Fruit fly (Drosophila melanogaster) whole organism, embryonic: ENCODE data around the gene Cyt-c1L.

ENCODE experiments used
- CG11398 ChIP-seq: fragments of 200-800 bp; sonication (Bioruptor generic); optimal IDR thresholded peaks from 2 replicates; lab custom pipeline; 2016; ENCODE audit warnings: missing biosample characterization, missing genetic modification characterization
- CG12155 ChIP-seq: fragments of 200-800 bp; sonication (Bioruptor generic); optimal IDR thresholded peaks from 3 replicates; lab custom pipeline; 2016; ENCODE audit warnings: missing biosample characterization, missing genetic modification characterization
- CG12391 ChIP-seq: fragments of 200-800 bp; sonication (Bioruptor generic); optimal IDR thresholded peaks from 3 replicates; lab custom pipeline; 2018; ENCODE audit warnings: missing biosample characterization, mild to moderate bottlenecking, missing genetic modification characterization, moderate library complexity
- CG12744 ChIP-seq: fragments of 200-800 bp; sonication (Bioruptor generic); optimal IDR thresholded peaks from 2 replicates; lab custom pipeline; 2016; ENCODE audit warnings: missing biosample characterization, missing genetic modification characterization
- CG13424 ChIP-seq: fragments of 200-800 bp; sonication (Bioruptor generic); optimal IDR thresholded peaks from 2 replicates; lab custom pipeline; 2019; ENCODE audit warnings: missing biosample characterization, mild to moderate bottlenecking, missing genetic modification characterization, moderate library complexity
- CG14710 ChIP-seq: fragments of 200-800 bp; sonication (Bioruptor generic); optimal IDR thresholded peaks from 3 replicates; lab custom pipeline; 2019; ENCODE audit warnings: missing biosample characterization, mild to moderate bottlenecking, missing genetic modification characterization, moderate library complexity
- CG14860 ChIP-seq: fragments of 200-800 bp; sonication (Bioruptor generic); IDR thresholded peaks from 3 replicates; pipeline ENCODE4 v1.3.6; 2022; ENCODE audit warnings: missing biosample characterization, missing genetic modification characterization; ENCODE audit not compliant: partially characterized antibody
- CG1647 ChIP-seq: fragments of 200-800 bp; sonication (Bioruptor generic); optimal IDR thresholded peaks from 3 replicates; lab custom pipeline; 2016; ENCODE audit warnings: missing biosample characterization, missing genetic modification characterization
- CG17186 ChIP-seq: fragments of 200-800 bp; sonication (Bioruptor generic); optimal IDR thresholded peaks from 3 replicates; lab custom pipeline; 2017; ENCODE audit warnings: missing biosample characterization, missing genetic modification reagents, missing genetic modification characterization
- CG2712 ChIP-seq: fragments of 200-800 bp; optimal IDR thresholded peaks from 3 replicates; lab custom pipeline; 2019; ENCODE audit warnings: missing biosample characterization, mild to moderate bottlenecking, missing genetic modification characterization, moderate library complexity
- CG31224 ChIP-seq: fragments of 200-800 bp; sonication (Bioruptor generic); IDR thresholded peaks from 2 replicates; pipeline ENCODE4 v1.3.6; 2022; ENCODE audit warnings: missing biosample characterization, missing genetic modification characterization
- CG31388 ChIP-seq: fragments of 200-800 bp; sonication (Bioruptor generic); optimal IDR thresholded peaks from 2 replicates; lab custom pipeline; 2016; ENCODE audit warnings: missing biosample characterization, missing genetic modification characterization
- CG4328 ChIP-seq: fragments of 200-800 bp; sonication (Bioruptor generic); optimal IDR thresholded peaks from 3 replicates; lab custom pipeline; 2017; ENCODE audit warnings: missing biosample characterization, missing genetic modification reagents, missing genetic modification characterization
- CG6175 ChIP-seq: fragments of 200-800 bp; sonication (Bioruptor generic); IDR thresholded peaks from 3 replicates; pipeline ENCODE4 v1.3.6; 2022; ENCODE audit warnings: missing biosample characterization, missing genetic modification characterization
- CG6854 ChIP-seq: fragments of 200-800 bp; sonication (Bioruptor generic); optimal IDR thresholded peaks from 3 replicates; lab custom pipeline; 2017; ENCODE audit warnings: missing biosample characterization, mild to moderate bottlenecking, missing genetic modification characterization
- CG7839 ChIP-seq: fragments of 200-800 bp; sonication (Bioruptor generic); optimal IDR thresholded peaks from 3 replicates; lab custom pipeline; 2018; ENCODE audit warnings: missing biosample characterization, mild to moderate bottlenecking, missing genetic modification characterization, moderate library complexity
- CG9215 ChIP-seq: fragments of 200-800 bp; sonication (Bioruptor generic); IDR thresholded peaks from 2 replicates; pipeline ENCODE4 v1.3.6; 2022; ENCODE audit warnings: missing biosample characterization, missing genetic modification characterization
- CG9437 ChIP-seq: fragments of 200-800 bp; sonication (Bioruptor generic); optimal IDR thresholded peaks from 2 replicates; lab custom pipeline; 2018; ENCODE audit warnings: missing biosample characterization, mild to moderate bottlenecking, missing genetic modification characterization
- CG9932 ChIP-seq: fragments of 200-800 bp; sonication (Bioruptor generic); IDR thresholded peaks from 2 replicates; pipeline ENCODE4 v1.3.6; 2022; ENCODE audit warnings: missing biosample characterization, missing genetic modification characterization
- D ChIP-seq, 2 experiments: fragments of 200-800 bp in 1 of 2; fragments of >200 bp in 1 of 2; sonication (Bioruptor generic) in 1 of 2; optimal IDR thresholded peaks; 2 replicates in 1 of 2; 3 replicates in 1 of 2; lab custom pipeline; 2017; ENCODE audit warnings: mild to moderate bottlenecking in 1 of 2, missing biosample characterization in 1 of 2, missing genetic modification characterization in 1 of 2, missing genetic modification reagents in 1 of 2
- Doc3 ChIP-seq: fragments of 200-800 bp; sonication (Bioruptor generic); IDR thresholded peaks from 3 replicates; pipeline ENCODE4 v1.3.6; 2022; ENCODE audit warnings: missing biosample characterization, missing genetic modification characterization; ENCODE audit not compliant: partially characterized antibody
- Dref ChIP-seq: fragments of 200-800 bp; sonication (Bioruptor generic); IDR thresholded peaks from 2 replicates; pipeline ENCODE4 v1.3.6; 2022; ENCODE audit warnings: missing biosample characterization, missing genetic modification characterization
- E2f2 ChIP-seq: fragments of 200-800 bp; sonication (Bioruptor generic); IDR thresholded peaks from 2 replicates; pipeline ENCODE4 v1.3.6; 2022; ENCODE audit warnings: missing biosample characterization, missing genetic modification characterization
- Hsf ChIP-seq: fragments of 200-800 bp; sonication (Bioruptor generic); optimal IDR thresholded peaks from 3 replicates; lab custom pipeline; 2016; ENCODE audit warnings: missing biosample characterization, missing genetic modification characterization
- Lpt ChIP-seq: fragments of >200 bp; optimal IDR thresholded peaks from 2 replicates; lab custom pipeline; 2018; ENCODE audit warnings: missing biosample characterization, missing genetic modification characterization
- Max ChIP-seq: fragments of 200-800 bp; sonication (Bioruptor generic); optimal IDR thresholded peaks from 2 replicates; lab custom pipeline; 2016; ENCODE audit warnings: missing biosample characterization, mild to moderate bottlenecking, missing genetic modification characterization
- NK7.1 ChIP-seq: fragments of 200-800 bp; sonication (Bioruptor generic); optimal IDR thresholded peaks from 3 replicates; lab custom pipeline; 2016; ENCODE audit warnings: missing biosample characterization, missing genetic modification characterization
- Nf-YB ChIP-seq: fragments of 200-800 bp; sonication (Bioruptor generic); optimal IDR thresholded peaks from 3 replicates; lab custom pipeline; 2019; ENCODE audit warnings: missing biosample characterization, mild to moderate bottlenecking, missing genetic modification characterization, moderate library complexity
- Sin3A ChIP-seq: fragments of >200 bp; optimal IDR thresholded peaks from 2 replicates; lab custom pipeline; 2018
- croc ChIP-seq: fragments of 200-800 bp; sonication (Bioruptor generic); conservative IDR thresholded peaks from 3 replicates; pipeline ENCODE4 v1.3.6; 2022; ENCODE audit warnings: missing biosample characterization, missing genetic modification characterization
- cwo ChIP-seq: fragments of 200-800 bp; sonication (Bioruptor generic); optimal IDR thresholded peaks from 3 replicates; lab custom pipeline; 2017; ENCODE audit warnings: missing biosample characterization, missing genetic modification characterization, mild to moderate bottlenecking, moderate library complexity, missing genetic modification reagents
- da ChIP-seq: fragments of 200-800 bp; sonication (Bioruptor generic); optimal IDR thresholded peaks from 2 replicates; lab custom pipeline; 2016; ENCODE audit warnings: missing biosample characterization, missing genetic modification characterization
- fu2 ChIP-seq: fragments of 200-800 bp; sonication (Bioruptor generic); optimal IDR thresholded peaks from 2 replicates; lab custom pipeline; 2016; ENCODE audit warnings: missing biosample characterization, missing genetic modification characterization
- gfzf ChIP-seq: fragments of 200-800 bp; sonication (Bioruptor generic); optimal IDR thresholded peaks from 2 replicates; lab custom pipeline; 2016; ENCODE audit warnings: missing biosample characterization, mild to moderate bottlenecking, missing genetic modification characterization, moderate library complexity
- grau ChIP-seq: fragments of 200-800 bp; optimal IDR thresholded peaks from 3 replicates; lab custom pipeline; 2019; ENCODE audit warnings: missing biosample characterization, mild to moderate bottlenecking, missing genetic modification characterization, moderate library complexity
- her ChIP-seq: fragments of 200-800 bp; sonication (Bioruptor generic); optimal IDR thresholded peaks from 2 replicates; lab custom pipeline; 2016; ENCODE audit warnings: missing biosample characterization, missing genetic modification characterization
- hth ChIP-seq: fragments of >200 bp; optimal IDR thresholded peaks from 2 replicates; lab custom pipeline; 2017; ENCODE audit warnings: inconsistent platforms
- ken ChIP-seq: fragments of 200-800 bp; sonication (Bioruptor generic); IDR thresholded peaks from 3 replicates; pipeline ENCODE4 v1.3.6; 2022; ENCODE audit warnings: missing biosample characterization, missing genetic modification characterization
- kni ChIP-seq: fragments of 200-800 bp; sonication (Bioruptor generic); optimal IDR thresholded peaks from 3 replicates; lab custom pipeline; 2017; ENCODE audit warnings: mild to moderate bottlenecking, missing biosample characterization, missing genetic modification reagents, missing genetic modification characterization
- knrl ChIP-seq: fragments of 200-800 bp; sonication (Bioruptor generic); IDR thresholded peaks from 3 replicates; pipeline ENCODE4 v1.3.6; 2022; ENCODE audit warnings: missing biosample characterization, missing genetic modification characterization; ENCODE audit not compliant: partially characterized antibody
- mld ChIP-seq: fragments of 200-800 bp; sonication (Bioruptor generic); IDR thresholded peaks from 3 replicates; pipeline ENCODE4 v1.3.6; 2022; ENCODE audit warnings: missing biosample characterization, missing genetic modification characterization; ENCODE audit not compliant: partially characterized antibody
- pnt ChIP-seq: fragments of 200-800 bp; sonication (Bioruptor generic); optimal IDR thresholded peaks from 3 replicates; lab custom pipeline; 2016; ENCODE audit warnings: missing biosample characterization, missing genetic modification characterization
- pros ChIP-seq: fragments of 200-800 bp; sonication (Bioruptor generic); optimal IDR thresholded peaks from 3 replicates; lab custom pipeline; 2019; ENCODE audit warnings: missing biosample characterization, mild to moderate bottlenecking, missing genetic modification characterization, moderate library complexity
- psq ChIP-seq: fragments of 200-800 bp; sonication (Bioruptor generic); optimal IDR thresholded peaks from 2 replicates; lab custom pipeline; 2017; ENCODE audit warnings: missing biosample characterization, missing genetic modification characterization
- row ChIP-seq: fragments of 200-800 bp; sonication (Bioruptor generic); IDR thresholded peaks from 3 replicates; pipeline ENCODE4 v1.3.6; 2022; ENCODE audit warnings: missing biosample characterization, missing genetic modification characterization
- sd ChIP-seq: fragments of 200-800 bp; sonication (Bioruptor generic); optimal IDR thresholded peaks from 3 replicates; lab custom pipeline; 2018; ENCODE audit warnings: missing biosample characterization, mild to moderate bottlenecking, missing genetic modification characterization, moderate library complexity
- sug ChIP-seq: fragments of 200-800 bp; optimal IDR thresholded peaks from 2 replicates; lab custom pipeline; 2019; ENCODE audit warnings: missing biosample characterization, mild to moderate bottlenecking, missing genetic modification characterization, moderate library complexity
- unc-4 ChIP-seq: fragments of 200-800 bp; sonication (Bioruptor generic); IDR thresholded peaks from 2 replicates; pipeline ENCODE4 v1.3.6; 2022; ENCODE audit warnings: missing biosample characterization, missing genetic modification characterization; ENCODE audit not compliant: partially characterized antibody
- wdn ChIP-seq: fragments of 200-800 bp; sonication (Bioruptor generic); IDR thresholded peaks from 2 replicates; pipeline ENCODE4 v1.3.6; 2022; ENCODE audit warnings: missing biosample characterization, missing genetic modification characterization
- wek ChIP-seq: fragments of 200-800 bp; sonication (Bioruptor generic); optimal IDR thresholded peaks from 3 replicates; lab custom pipeline; 2018; ENCODE audit warnings: missing biosample characterization, mild to moderate bottlenecking, missing genetic modification characterization, moderate library complexity

Gene Cyt-c1L

dm6 chr3R:29228745-29229448, 25.0 kb upstream of the Cyt-c1L start, which contains the start of gene Usp1 (continued):
- TF ChIP-seq CG6854 (no peak), Sin3A (lab: Kevin White, UChicago) (peak; percentile 72), NK7.1 (GFP tag; lab: Kevin White, UChicago) (no peak), her (GFP tag; lab: Kevin White, UChicago) (no peak), CG6175 (no peak), CG1647 (GFP tag; lab: Kevin White, UChicago) (no peak), grau (peak; percentile 10), CG12155 (GFP tag; lab: Kevin White, UChicago) (peak; percentile 99), Max (GFP tag; lab: Kevin White, UChicago) (peak; percentile 6), row (GFP tag; lab: Robert Waterston, UW) (peak; percentile 14; the same call in 1 of the 3 replicates), CG13424 (tag; lab: Kevin White, UChicago) (no peak), ken (GFP tag; lab: Robert Waterston, UW) (no peak), CG31224 (GFP tag; lab: Robert Waterston, UW) (no peak), CG4328 (no peak), D (optimal IDR thresholded peaks at IDR 0.05; lab: Kevin White, UChicago) (peak; percentile 73), D (GFP tag; optimal IDR thresholded peaks at IDR 0.05; lab: Kevin White, UChicago) (no peak), sug (tag; lab: Kevin White, UChicago) (peak; percentile 8), fu2 (GFP tag; lab: Kevin White, UChicago) (no peak), knrl (GFP tag; lab: Robert Waterston, UW) (peak; percentile 94), CG9932 (GFP tag; lab: Robert Waterston, UW) (peak; percentile 63), unc-4 (GFP tag; lab: Robert Waterston, UW) (peak; percentile 91), Hsf (GFP tag; lab: Kevin White, UChicago) (no peak), CG17186 (GFP tag; lab: Kevin White, UChicago) (peak; percentile 75), hth (lab: Kevin White, UChicago) (no peak), Doc3 (GFP tag; lab: Robert Waterston, UW) (peak; percentile 86), croc (GFP tag; lab: Robert Waterston, UW) (no peak), CG11398 (no peak), Lpt (GFP tag; lab: Kevin White, UChicago) (no peak), da (GFP tag; lab: Kevin White, UChicago) (no peak), cwo (GFP tag; lab: Kevin White, UChicago) (no peak), CG31388 (GFP tag; lab: Kevin White, UChicago) (no peak), Nf-YB (no peak), pnt (GFP tag; lab: Kevin White, UChicago) (no peak), pros (GFP tag; lab: Kevin White, UChicago) (no peak), CG2712 (no peak), wdn (GFP tag; lab: Robert Waterston, UW) (no peak), Dref (GFP tag; lab: Robert Waterston, UW) (peak; percentile 100), wek (GFP tag; lab: Kevin White, UChicago) (no peak), CG9215 (no peak), CG14710 (tag; lab: Kevin White, UChicago) (peak; percentile 50), sd (no peak), psq (GFP tag; lab: Kevin White, UChicago) (no peak), CG7839 (no peak), mld (GFP tag; lab: Robert Waterston, UW) (peak; percentile 97), CG14860 (GFP tag; lab: Robert Waterston, UW) (peak; percentile 97), gfzf (GFP tag; lab: Kevin White, UChicago) (peak; percentile 27), kni (peak; percentile 4), CG12391 (tag; lab: Kevin White, UChicago) (peak; percentile 12), CG12744 (GFP tag; lab: Kevin White, UChicago) (no peak), CG9437 (GFP tag; lab: Kevin White, UChicago) (peak; percentile 73), E2f2 (GFP tag; lab: Robert Waterston, UW) (peak; percentile 94)
